Worm (Caenorhabditis elegans): Measurements from ENCODE around the gene nhx-4.
"Not testable (repeated sequence)": the region's sequence is repeated elsewhere in the genome, so short reads cannot be mapped to it uniquely, and the experiment has no call there.

DNA sequence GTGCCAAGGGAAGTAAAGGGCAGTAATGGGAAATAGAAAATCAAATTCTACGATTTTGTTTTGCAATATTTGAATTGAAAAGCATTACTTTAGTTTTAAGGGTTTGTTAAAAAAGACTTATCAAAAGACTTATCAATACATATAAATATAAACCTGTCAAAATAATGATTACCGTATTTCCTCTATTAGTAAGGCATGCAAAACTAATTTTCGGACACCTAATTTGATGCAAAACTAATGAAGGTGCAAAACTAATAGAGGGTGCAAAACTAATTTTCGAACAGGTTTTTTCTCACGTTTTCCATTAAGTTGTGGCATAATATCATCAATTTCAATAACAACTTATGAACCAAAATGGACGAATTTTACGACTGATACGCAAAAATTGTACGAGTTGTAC, 32.3 kb upstream of the nhx-4 start, which contains the start of gene F41C6.6:
- TF ChIP-seq elt-2 (tag; optimal IDR thresholded peaks at IDR 0.05); C16A3.4 (tag; optimal IDR thresholded peaks at IDR 0.05); nhr-12 (tag; optimal IDR thresholded peaks at IDR 0.05); nhr-76 (tag; optimal IDR thresholded peaks at IDR 0.05); unc-130 (tag; optimal IDR thresholded peaks at IDR 0.05); nhr-237 (tag; optimal IDR thresholded peaks at IDR 0.05); blmp-1 (tag; optimal IDR thresholded peaks at IDR 0.05); unc-62 (GFP tag; optimal IDR thresholded peaks at IDR 0.05); nhr-11 (tag; optimal IDR thresholded peaks at IDR 0.05); zag-1 (tag; optimal IDR thresholded peaks at IDR 0.05); fos-1 (tag; optimal IDR thresholded peaks at IDR 0.05); ceh-82 (tag; optimal IDR thresholded peaks at IDR 0.05): not testable (repeated sequence)

All from whole organism, L1 larva.